Worm (Caenorhabditis elegans): ENCODE results near the gene C35C5.9.

DNA sequence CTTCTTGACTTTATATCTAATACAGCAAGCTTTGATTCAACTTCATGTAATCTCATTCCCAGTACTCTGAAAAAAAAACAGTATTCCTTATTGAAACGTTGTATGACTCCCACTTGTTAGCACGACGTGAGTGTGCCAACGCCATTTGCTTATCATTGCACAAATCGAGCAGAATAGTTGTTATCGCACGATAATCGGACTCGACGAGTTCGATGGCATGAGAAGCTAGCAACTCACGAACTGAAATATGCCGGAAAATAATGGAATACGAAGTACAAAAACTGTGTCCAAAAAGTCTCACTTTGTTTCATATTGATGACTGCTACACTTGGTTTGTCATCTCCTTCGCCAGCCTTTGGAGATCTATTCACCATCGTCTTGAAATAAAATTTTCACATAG lies 26.8 kb upstream of the C35C5.9 start:
- TF ChIP-seq blmp-1 (tag; optimal IDR thresholded peaks at IDR 0.05) (no peak), ztf-11 (tag; optimal IDR thresholded peaks at IDR 0.05) (no peak), nhr-12 (tag; optimal IDR thresholded peaks at IDR 0.05) (no peak), ceh-43 (GFP tag; optimal IDR thresholded peaks at IDR 0.05) (no peak), M03D4.4 (tag; optimal IDR thresholded peaks at IDR 0.05) (no peak), elt-3 (tag; optimal IDR thresholded peaks at IDR 0.05) (no peak), nhr-76 (tag; optimal IDR thresholded peaks at IDR 0.05) (no peak), nhr-237 (tag; optimal IDR thresholded peaks at IDR 0.05) (no peak)

Measured in whole organism, mixed stage, embryonic.